Worm (Caenorhabditis elegans) whole organism, L3 larva: ENCODE results near the gene kin-36.

Experiments used
- ama-1 ChIP-seq: fragments of 150-350 bp; optimal IDR thresholded peaks from 2 replicates; lab custom pipeline; 2018
- fkh-10 ChIP-seq: sonication (generic microtip); optimal IDR thresholded peaks from 2 replicates; lab custom pipeline; 2017; ENCODE audit warnings: missing biosample characterization, missing genetic modification reagents, missing genetic modification characterization
- lin-15B ChIP-seq: fragments of 150-350 bp; optimal IDR thresholded peaks from 2 replicates; lab custom pipeline; 2014; ENCODE audit warnings: missing biosample characterization, missing genetic modification characterization
- pha-4 ChIP-seq: fragments of 150-350 bp; optimal IDR thresholded peaks from 2 replicates; lab custom pipeline; 2014; ENCODE audit warnings: missing biosample characterization, missing genetic modification reagents, missing genetic modification characterization

- no peak for TF ChIP-seq fkh-10
- no peak for TF ChIP-seq pha-4 (tag; lab: Kevin White, UChicago)
- no peak for TF ChIP-seq lin-15B (tag; lab: Kevin White, UChicago)
- no peak for TF ChIP-seq ama-1 (lab: Kevin White, UChicago)
Measured at ce11 chrIV:4640941-4641340, 37.9 kb upstream of the kin-36 start.
